Worm (Caenorhabditis elegans) whole organism, L4 larva: Measurements from ENCODE around the gene hlh-4.

Experiments
- F26F4.8 ChIP-seq: fragments of 200-800 bp; sonication (Bioruptor generic); conservative IDR thresholded peaks from 2 replicates; pipeline ENCODE4 v1.3.6; 2022; ENCODE audit warnings: missing genetic modification characterization, missing compliant biosample characterization
- F37D6.2 ChIP-seq: sonication (generic microtip); optimal IDR thresholded peaks from 2 replicates; lab custom pipeline; 2016; ENCODE audit warnings: mild to moderate bottlenecking, missing genetic modification characterization, missing compliant biosample characterization
- F49E8.2 ChIP-seq: sonication (generic microtip); optimal IDR thresholded peaks from 2 replicates; lab custom pipeline; 2016; ENCODE audit warnings: missing compliant biosample characterization, mild to moderate bottlenecking, missing genetic modification characterization, borderline replicate concordance
- R02D3.7 ChIP-seq: fragments of 150-350 bp; sonication (generic microtip); optimal IDR thresholded peaks from 3 replicates; lab custom pipeline; 2014; ENCODE audit warnings: missing biosample characterization, missing genetic modification characterization
- T26A8.4 ChIP-seq: fragments of 200-800 bp; sonication (Bioruptor generic); IDR thresholded peaks from 2 replicates; pipeline ENCODE4 v1.3.6; 2022; ENCODE audit warnings: missing genetic modification characterization, missing compliant biosample characterization
- Y48G9A.11 ChIP-seq: fragments of 200-800 bp; sonication (Bioruptor generic); IDR thresholded peaks from 2 replicates; pipeline ENCODE4 v1.3.6; 2022; ENCODE audit warnings: missing genetic modification reagents, missing genetic modification characterization, missing compliant biosample characterization
- ZK546.5 ChIP-seq, 2 experiments: sonication (generic microtip); optimal IDR thresholded peaks; 2 replicates each; lab custom pipeline; 2017; ENCODE audit warnings: missing biosample characterization in 2 of 2, missing genetic modification characterization in 2 of 2
- aly-2 ChIP-seq: sonication (generic microtip); optimal IDR thresholded peaks from 2 replicates; lab custom pipeline; 2018; ENCODE audit warnings: missing biosample characterization, missing genetic modification characterization
- ama-1 ChIP-seq: fragments of 150-350 bp; optimal IDR thresholded peaks from 2 replicates; lab custom pipeline; 2014; ENCODE audit warnings: inconsistent platforms, mixed read lengths
- ctbp-1 ChIP-seq: fragments of 200-800 bp; sonication (Bioruptor generic); IDR thresholded peaks from 2 replicates; pipeline ENCODE4 v1.3.6; 2022; ENCODE audit warnings: missing genetic modification reagents, missing genetic modification characterization, missing compliant biosample characterization
- daf-16 ChIP-seq, 3 experiments: sonication (generic microtip); optimal IDR thresholded peaks; 2 replicates each; lab custom pipeline; 2016 to 2017; ENCODE audit warnings: missing genetic modification characterization in 3 of 3, missing genetic modification reagents in 3 of 3, mild to moderate bottlenecking in 2 of 3, missing compliant biosample characterization in 2 of 3, missing biosample characterization in 1 of 3, moderate library complexity in 1 of 3
- daf-8 ChIP-seq: fragments of 200-800 bp; sonication (Bioruptor generic); IDR thresholded peaks from 2 replicates; pipeline ENCODE4 v1.3.6; 2022; ENCODE audit warnings: missing genetic modification characterization, missing compliant biosample characterization
- dmd-6 ChIP-seq: fragments of 200-800 bp; sonication (Bioruptor generic); IDR thresholded peaks from 2 replicates; pipeline ENCODE4 v1.3.6; 2022; ENCODE audit warnings: missing genetic modification reagents, missing genetic modification characterization, missing compliant biosample characterization
- dmd-8 ChIP-seq: fragments of 200-800 bp; sonication (Bioruptor generic); IDR thresholded peaks from 2 replicates; pipeline ENCODE4 v1.3.6; 2022; ENCODE audit warnings: missing genetic modification characterization, missing compliant biosample characterization
- duxl-1 ChIP-seq: sonication (generic microtip); optimal IDR thresholded peaks from 2 replicates; lab custom pipeline; 2016; ENCODE audit warnings: mild to moderate bottlenecking, missing genetic modification characterization, moderate library complexity, missing compliant biosample characterization; ENCODE audit not compliant: poor library complexity
- egl-27 ChIP-seq: sonication (generic microtip); optimal IDR thresholded peaks from 3 replicates; lab custom pipeline; 2017; ENCODE audit warnings: missing biosample characterization, missing genetic modification reagents, missing genetic modification characterization
- hif-1 ChIP-seq, 2 experiments: sonication (generic microtip); optimal IDR thresholded peaks; 2 replicates each; lab custom pipeline; 2016 to 2017; ENCODE audit warnings: missing compliant biosample characterization in 2 of 2, missing genetic modification characterization in 2 of 2, missing genetic modification reagents in 2 of 2, missing genotype in 2 of 2, mild to moderate bottlenecking in 1 of 2
- jun-1 ChIP-seq: fragments of 150-350 bp; optimal IDR thresholded peaks from 2 replicates; lab custom pipeline; 2014; ENCODE audit warnings: missing biosample characterization, missing genetic modification reagents, missing genetic modification characterization
- lim-7 ChIP-seq: fragments of 200-800 bp; sonication (Bioruptor generic); IDR thresholded peaks from 2 replicates; pipeline ENCODE4 v1.3.6; 2022; ENCODE audit warnings: missing genetic modification characterization, missing compliant biosample characterization
- lin-13 ChIP-seq: fragments of 150-350 bp; optimal IDR thresholded peaks from 2 replicates; lab custom pipeline; 2014; ENCODE audit warnings: missing biosample characterization, missing genetic modification reagents, missing genetic modification characterization
- lin-38 ChIP-seq: fragments of 200-800 bp; sonication (Bioruptor generic); IDR thresholded peaks from 2 replicates; pipeline ENCODE4 v1.3.6; 2022; ENCODE audit warnings: missing genetic modification reagents, missing genetic modification characterization, missing compliant biosample characterization
- lsy-2 ChIP-seq, 2 experiments: fragments of 150-350 bp in 1 of 2; sonication (generic microtip) in 1 of 2; optimal IDR thresholded peaks; 2 replicates each; lab custom pipeline; 2014 to 2017; ENCODE audit warnings: missing biosample characterization in 2 of 2, missing genetic modification characterization in 2 of 2
- mdl-1 ChIP-seq, 2 experiments: fragments of 150-350 bp in 1 of 2; sonication (generic microtip) in 1 of 2; optimal IDR thresholded peaks; 2 replicates each; lab custom pipeline; 2014 to 2017; ENCODE audit warnings: missing biosample characterization in 2 of 2, missing genetic modification characterization in 2 of 2
- mep-1 ChIP-seq: fragments of 150-350 bp; sonication (generic microtip); optimal IDR thresholded peaks from 3 replicates; lab custom pipeline; 2014; ENCODE audit warnings: missing biosample characterization, missing genetic modification characterization
- mes-2 ChIP-seq: sonication (generic microtip); optimal IDR thresholded peaks from 2 replicates; lab custom pipeline; 2016; ENCODE audit warnings: missing genotype, mild to moderate bottlenecking, missing genetic modification characterization, missing compliant biosample characterization; ENCODE audit not compliant: poor library complexity, severe bottlenecking
- mxl-3 ChIP-seq: fragments of 200-800 bp; sonication (Bioruptor generic); optimal IDR thresholded peaks from 2 replicates; lab custom pipeline; 2018; ENCODE audit warnings: mild to moderate bottlenecking, missing genetic modification characterization, missing compliant biosample characterization
- nhr-102 ChIP-seq: sonication (generic microtip); optimal IDR thresholded peaks from 2 replicates; lab custom pipeline; 2016; ENCODE audit warnings: mild to moderate bottlenecking, missing genetic modification characterization, moderate library complexity, missing compliant biosample characterization
- nhr-111 ChIP-seq: fragments of 200-800 bp; sonication (Bioruptor generic); optimal IDR thresholded peaks from 2 replicates; lab custom pipeline; 2018; ENCODE audit warnings: mild to moderate bottlenecking, missing genetic modification characterization, missing compliant biosample characterization
- nhr-25 ChIP-seq: sonication (generic microtip); optimal IDR thresholded peaks from 2 replicates; lab custom pipeline; 2017; ENCODE audit warnings: missing genetic modification characterization, mild to moderate bottlenecking, missing compliant biosample characterization, antibody characterized with exemption, moderate library complexity, borderline replicate concordance; ENCODE audit not compliant: insufficient read depth
- nhr-28 ChIP-seq: fragments of 150-350 bp; optimal IDR thresholded peaks from 2 replicates; lab custom pipeline; 2014; ENCODE audit warnings: missing biosample characterization, missing genetic modification characterization
- nhr-6 ChIP-seq: fragments of 150-350 bp; optimal IDR thresholded peaks from 2 replicates; lab custom pipeline; 2014; ENCODE audit warnings: missing biosample characterization, missing genetic modification characterization
- nhr-77 ChIP-seq: fragments of 150-350 bp; optimal IDR thresholded peaks from 2 replicates; lab custom pipeline; 2014; ENCODE audit warnings: missing biosample characterization, missing genetic modification characterization
- pha-4 ChIP-seq, 2 experiments: fragments of 150-350 bp in 1 of 2; fragments of 200-800 bp in 1 of 2; sonication (Bioruptor generic) in 1 of 2; IDR thresholded peaks in 1 of 2; optimal IDR thresholded peaks in 1 of 2; 2 replicates each; pipeline versions ENCODE4 v1.3.6 to Lab custom; 2014 to 2022; ENCODE audit warnings: missing genetic modification characterization in 2 of 2, missing genetic modification reagents in 2 of 2, missing biosample characterization in 1 of 2, missing compliant biosample characterization in 1 of 2
- php-3 ChIP-seq: fragments of 200-800 bp; sonication (Bioruptor generic); IDR thresholded peaks from 2 replicates; pipeline ENCODE4 v1.3.6; 2022; ENCODE audit warnings: missing genetic modification reagents, missing genetic modification characterization, missing compliant biosample characterization
- pqm-1 ChIP-seq: sonication (generic microtip); optimal IDR thresholded peaks from 2 replicates; lab custom pipeline; 2017; ENCODE audit warnings: missing biosample characterization, missing genetic modification characterization
- rbr-2 ChIP-seq: sonication (generic microtip); optimal IDR thresholded peaks from 2 replicates; lab custom pipeline; 2016; ENCODE audit warnings: missing genotype, missing genetic modification characterization, missing compliant biosample characterization
- saeg-2 ChIP-seq: fragments of 200-800 bp; sonication (Bioruptor generic); IDR thresholded peaks from 2 replicates; pipeline ENCODE4 v1.3.6; 2022; ENCODE audit warnings: missing genetic modification reagents, missing genetic modification characterization, missing compliant biosample characterization
- sdz-12 ChIP-seq: fragments of 200-800 bp; sonication (Bioruptor generic); optimal IDR thresholded peaks from 2 replicates; lab custom pipeline; 2018; ENCODE audit warnings: mild to moderate bottlenecking, missing genetic modification characterization, missing compliant biosample characterization
- skn-1 ChIP-seq: fragments of 150-350 bp; optimal IDR thresholded peaks from 2 replicates; lab custom pipeline; 2014; ENCODE audit warnings: missing biosample characterization, missing genetic modification characterization
- spr-3 ChIP-seq: fragments of 200-800 bp; sonication (Bioruptor generic); optimal IDR thresholded peaks from 2 replicates; lab custom pipeline; 2018; ENCODE audit warnings: mild to moderate bottlenecking, missing genetic modification characterization, missing compliant biosample characterization
- tag-97 ChIP-seq: fragments of 200-800 bp; sonication (Bioruptor generic); IDR thresholded peaks from 2 replicates; pipeline ENCODE4 v1.3.6; 2022; ENCODE audit warnings: missing genetic modification characterization, missing compliant biosample characterization
- tra-1 ChIP-seq: fragments of 200-800 bp; sonication (Bioruptor generic); IDR thresholded peaks from 2 replicates; pipeline ENCODE4 v1.3.6; 2022; ENCODE audit warnings: missing genetic modification reagents, missing genetic modification characterization, missing compliant biosample characterization
- unc-130 ChIP-seq: sonication (generic microtip); optimal IDR thresholded peaks from 2 replicates; lab custom pipeline; 2016; ENCODE audit warnings: missing genetic modification reagents, missing genetic modification characterization, missing compliant biosample characterization
- unc-39 ChIP-seq: sonication (generic microtip); optimal IDR thresholded peaks from 2 replicates; lab custom pipeline; 2017; ENCODE audit warnings: missing biosample characterization, missing genetic modification characterization
- zfp-2 ChIP-seq: sonication (generic microtip); optimal IDR thresholded peaks from 2 replicates; lab custom pipeline; 2016; ENCODE audit warnings: mild to moderate bottlenecking, missing genetic modification characterization, missing compliant biosample characterization
- zfp-3 ChIP-seq: fragments of 200-800 bp; sonication (Bioruptor generic); conservative IDR thresholded peaks from 2 replicates; pipeline ENCODE4 v1.3.6; 2022; ENCODE audit warnings: missing genetic modification reagents, missing genetic modification characterization, missing compliant biosample characterization
- ztf-11 ChIP-seq: fragments of 150-350 bp; optimal IDR thresholded peaks from 2 replicates; lab custom pipeline; 2014; ENCODE audit warnings: missing biosample characterization, missing genetic modification characterization

The hlh-4 gene

DNA sequence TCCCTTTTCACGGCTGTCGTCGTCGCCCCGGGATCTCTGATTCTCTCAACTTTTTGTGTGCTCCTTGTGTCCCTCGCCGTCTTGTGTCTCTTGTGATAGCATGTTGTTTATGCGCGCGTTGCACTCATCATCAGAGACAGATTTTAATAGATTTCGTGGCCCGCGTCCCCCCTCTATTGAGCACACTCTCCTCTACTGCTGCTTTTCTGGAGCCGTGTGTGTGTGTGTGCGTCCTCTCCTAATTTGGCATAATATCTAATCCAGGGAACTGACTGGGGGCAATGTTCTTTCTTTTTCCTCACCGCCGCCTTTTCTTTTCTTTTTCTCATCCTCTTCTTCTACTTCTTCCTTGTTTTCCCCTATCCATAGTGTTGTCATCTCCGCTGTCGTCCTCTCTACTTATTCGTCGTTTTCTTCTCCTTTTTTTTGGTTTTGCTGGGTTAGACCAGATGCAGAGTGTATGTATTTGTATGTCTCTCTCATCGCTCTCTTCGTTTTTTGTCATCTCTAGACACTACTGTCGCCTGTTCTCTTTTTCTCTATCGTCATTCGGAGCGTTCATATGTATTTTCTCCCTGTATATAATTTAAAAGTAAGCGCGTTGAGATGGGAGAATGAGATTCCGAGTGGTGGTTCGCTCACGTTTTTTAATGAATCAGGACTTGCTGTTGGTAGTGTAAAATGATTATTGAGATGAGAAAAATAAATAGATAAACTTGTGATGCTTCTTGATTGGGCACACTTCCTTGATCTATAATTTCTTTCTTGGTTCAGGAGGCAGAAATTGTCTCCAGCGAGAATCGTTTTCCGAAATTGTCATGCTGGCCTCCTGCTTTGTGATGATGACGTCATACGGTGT lies 34.9 kb downstream of the hlh-4 start (continued):
- no peak for TF ChIP-seq nhr-111
- TF ChIP-seq nhr-77 (tag; lab: Kevin White, UChicago), result no peak
- no peak for TF ChIP-seq tra-1 (GFP tag; lab: Robert Waterston, UW)
- TF ChIP-seq nhr-6 (tag; lab: Kevin White, UChicago), result no peak
- peak in 1 of 2 experiments; percentile 11 for TF ChIP-seq lsy-2 (tag; optimal IDR thresholded peaks at IDR 0.05; lab: Kevin White, UChicago)
- no peak for TF ChIP-seq F49E8.2 (tag; lab: Kevin White, UChicago)
- peak; percentile 41 for TF ChIP-seq mxl-3 (GFP tag; lab: Kevin White, UChicago)
- TF ChIP-seq F26F4.8 (GFP tag; lab: Robert Waterston, UW), result no peak
- no peak for TF ChIP-seq T26A8.4 (GFP tag; lab: Robert Waterston, UW)
- TF ChIP-seq lin-38 (GFP tag; lab: Robert Waterston, UW), result no peak
- TF ChIP-seq lin-13 (GFP tag; lab: Kevin White, UChicago), result no peak
- TF ChIP-seq ctbp-1, result peak; percentile 64; the same call in 1 of the 2 replicates
- no peak for TF ChIP-seq mep-1 (tag; lab: Kevin White, UChicago)
- no peak for TF ChIP-seq egl-27 (tag; lab: Kevin White, UChicago)
- no peak for TF ChIP-seq spr-3
- TF ChIP-seq skn-1, result no peak
- no peak for TF ChIP-seq daf-8 (GFP tag; lab: Robert Waterston, UW)
- no peak for TF ChIP-seq duxl-1 (tag; lab: Kevin White, UChicago)
- TF ChIP-seq pha-4 (GFP tag; IDR thresholded peaks at IDR 0.05; lab: Robert Waterston, UW), result no peak
- TF ChIP-seq pha-4 (tag; optimal IDR thresholded peaks at IDR 0.05; lab: Kevin White, UChicago), result no peak
- no peak for TF ChIP-seq saeg-2 (GFP tag; lab: Robert Waterston, UW)
- no peak for TF ChIP-seq pqm-1 (tag; lab: Kevin White, UChicago)
- no peak for TF ChIP-seq zfp-2
- TF ChIP-seq dmd-6 (GFP tag; lab: Robert Waterston, UW), result peak; percentile 35; the same call in 1 of the 2 replicates
- TF ChIP-seq unc-39 (tag; lab: Kevin White, UChicago), result no peak
- TF ChIP-seq lim-7 (GFP tag; lab: Robert Waterston, UW), result no peak
- TF ChIP-seq mdl-1 (tag; optimal IDR thresholded peaks at IDR 0.05; lab: Kevin White, UChicago), result no peak
- peak; percentile 73 for TF ChIP-seq rbr-2 (tag; lab: Kevin White, UChicago)
- TF ChIP-seq aly-2 (tag; lab: Kevin White, UChicago), result no peak
- no peak for TF ChIP-seq jun-1 (tag; lab: Kevin White, UChicago)
- no peak for TF ChIP-seq nhr-25
- TF ChIP-seq zfp-3 (GFP tag; lab: Robert Waterston, UW), result no peak
- TF ChIP-seq hif-1 (tag; optimal IDR thresholded peaks at IDR 0.05; lab: Kevin White, UChicago), result peak in 1 of 2 experiments; percentile 32
- TF ChIP-seq ama-1 (lab: Kevin White, UChicago), result no peak
- no peak for TF ChIP-seq sdz-12 (GFP tag; lab: Kevin White, UChicago)

DNA sequence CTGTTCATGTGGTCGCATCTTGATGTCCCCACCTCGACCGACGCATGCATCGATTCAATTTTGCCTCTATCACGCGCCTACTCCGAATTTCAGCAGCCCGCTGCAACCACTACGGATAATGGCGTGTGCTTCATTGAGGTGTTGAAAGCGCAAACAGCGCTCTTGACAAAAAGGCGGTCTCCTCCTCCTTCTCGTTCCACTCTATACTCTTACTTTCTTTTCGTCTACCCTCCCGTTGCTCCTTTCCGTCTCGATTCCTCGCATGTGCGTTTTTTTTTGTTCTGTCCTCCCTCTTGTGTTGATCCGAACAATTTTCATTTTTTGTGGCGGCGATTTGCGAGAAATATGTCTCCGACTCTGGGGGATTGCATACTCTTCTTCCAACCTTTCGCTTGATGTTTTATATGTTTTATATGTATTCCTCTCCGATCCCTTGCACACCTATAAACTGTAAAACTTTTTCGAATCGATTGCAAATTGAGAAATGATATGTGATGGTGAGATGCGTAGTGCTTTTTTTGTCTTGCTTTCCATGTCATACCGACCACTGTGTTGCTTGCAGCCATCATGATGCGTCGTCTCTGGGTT lies 36.1 kb downstream of the hlh-4 start:
- TF ChIP-seq R02D3.7 (tag; lab: Kevin White, UChicago) (no peak), lim-7 (GFP tag; lab: Robert Waterston, UW) (no peak), F37D6.2 (tag; lab: Kevin White, UChicago) (peak; percentile 1), daf-16 (GFP tag; optimal IDR thresholded peaks at IDR 0.05; lab: Kevin White, UChicago) (no peak), daf-16 (tag; optimal IDR thresholded peaks at IDR 0.05; lab: Kevin White, UChicago) (peak; percentile 20), mes-2 (peak; percentile 24), pha-4 (GFP tag; IDR thresholded peaks at IDR 0.05; lab: Robert Waterston, UW) (no peak), pha-4 (tag; optimal IDR thresholded peaks at IDR 0.05; lab: Kevin White, UChicago) (no peak), tag-97 (no peak), php-3 (GFP tag; lab: Robert Waterston, UW) (no peak), mep-1 (tag; lab: Kevin White, UChicago) (peak; percentile 23), Y48G9A.11 (GFP tag; lab: Robert Waterston, UW) (no peak), nhr-102 (tag; lab: Kevin White, UChicago) (no peak), ztf-11 (tag; lab: Kevin White, UChicago) (no peak), jun-1 (tag; lab: Kevin White, UChicago) (no peak), nhr-28 (tag; lab: Kevin White, UChicago) (no peak), unc-130 (GFP tag; lab: Kevin White, UChicago) (no peak), dmd-8 (GFP tag; lab: Robert Waterston, UW) (no peak), ZK546.5 (tag; optimal IDR thresholded peaks at IDR 0.05; lab: Kevin White, UChicago) (no peak)
